Fruit fly (Drosophila melanogaster) whole organism, embryonic: ENCODE measurements around the gene Prp3.

ENCODE experiments used
- Bdp1 ChIP-seq: fragments of 200-800 bp; sonication (Bioruptor generic); optimal IDR thresholded peaks from 3 replicates; lab custom pipeline; 2016; ENCODE audit warnings: missing biosample characterization, missing genetic modification characterization
- CG10321 ChIP-seq: fragments of 200-800 bp; sonication (Bioruptor generic); IDR thresholded peaks from 2 replicates; pipeline ENCODE4 v1.3.6; 2022; ENCODE audit warnings: missing biosample characterization, missing genetic modification characterization
- CG10366 ChIP-seq: fragments of 200-800 bp; sonication (Bioruptor generic); IDR thresholded peaks from 2 replicates; pipeline ENCODE4 v1.3.6; 2022; ENCODE audit warnings: missing biosample characterization, missing genetic modification characterization
- CG14860 ChIP-seq: fragments of 200-800 bp; sonication (Bioruptor generic); IDR thresholded peaks from 3 replicates; pipeline ENCODE4 v1.3.6; 2022; ENCODE audit warnings: missing biosample characterization, missing genetic modification characterization; ENCODE audit not compliant: partially characterized antibody
- CG17802 ChIP-seq: fragments of 200-800 bp; sonication (Bioruptor generic); optimal IDR thresholded peaks from 2 replicates; lab custom pipeline; 2018; ENCODE audit warnings: missing biosample characterization, mild to moderate bottlenecking, missing genetic modification characterization, moderate library complexity
- CG2199 ChIP-seq: fragments of 200-800 bp; sonication (Bioruptor generic); IDR thresholded peaks from 3 replicates; pipeline ENCODE4 v1.3.6; 2022; ENCODE audit warnings: missing biosample characterization, missing genetic modification characterization
- CG2712 ChIP-seq: fragments of 200-800 bp; optimal IDR thresholded peaks from 3 replicates; lab custom pipeline; 2019; ENCODE audit warnings: missing biosample characterization, mild to moderate bottlenecking, missing genetic modification characterization, moderate library complexity
- CG5953 ChIP-seq: fragments of 200-800 bp; sonication (Bioruptor generic); IDR thresholded peaks from 2 replicates; pipeline ENCODE4 v1.3.6; 2022; ENCODE audit warnings: missing biosample characterization, missing genetic modification characterization
- hkb ChIP-seq, 2 experiments: fragments of 200-800 bp in 1 of 2; fragments of >200 bp in 1 of 2; sonication (Bioruptor generic) in 1 of 2; IDR thresholded peaks in 1 of 2; optimal IDR thresholded peaks in 1 of 2; 2 replicates each; pipeline versions ENCODE4 v1.3.6 to Lab custom; 2017 to 2022; ENCODE audit warnings: missing biosample characterization in 1 of 2, missing genetic modification characterization in 1 of 2
- lov ChIP-seq, 2 experiments: fragments of 200-800 bp in 1 of 2; fragments of >200 bp in 1 of 2; sonication (Bioruptor generic) in 1 of 2; IDR thresholded peaks in 1 of 2; optimal IDR thresholded peaks in 1 of 2; 2 replicates in 1 of 2; 3 replicates in 1 of 2; pipeline versions ENCODE4 v1.3.6 to Lab custom; 2017 to 2022; ENCODE audit warnings: missing biosample characterization in 1 of 2, missing genetic modification characterization in 1 of 2
- onecut ChIP-seq: fragments of 200-800 bp; sonication (Bioruptor generic); IDR thresholded peaks from 2 replicates; pipeline ENCODE4 v1.3.6; 2022; ENCODE audit warnings: missing biosample characterization, missing genetic modification characterization
- vfl ChIP-seq: fragments of 200-800 bp; sonication (Bioruptor generic); optimal IDR thresholded peaks from 2 replicates; lab custom pipeline; 2016; ENCODE audit warnings: missing biosample characterization, missing genetic modification characterization

- TF ChIP-seq CG14860 (no peak), CG5953 (GFP tag; lab: Robert Waterston, UW) (no peak), onecut (GFP tag; lab: Robert Waterston, UW) (no peak), CG2712 (tag; lab: Kevin White, UChicago) (no peak), CG10366 (GFP tag; lab: Robert Waterston, UW) (no peak), CG2199 (GFP tag; lab: Robert Waterston, UW) (no peak), CG17802 (tag; lab: Kevin White, UChicago) (no peak), Bdp1 (GFP tag; lab: Kevin White, UChicago) (no peak), hkb (optimal IDR thresholded peaks at IDR 0.05; lab: Kevin White, UChicago) (no peak), hkb (GFP tag; IDR thresholded peaks at IDR 0.05; lab: Robert Waterston, UW) (0 out of 2 replicates have a peak, but pooled peaks have one; percentile 10), lov (optimal IDR thresholded peaks at IDR 0.05; lab: Kevin White, UChicago) (no peak), lov (GFP tag; IDR thresholded peaks at IDR 0.05; lab: Robert Waterston, UW) (no peak), vfl (GFP tag; lab: Kevin White, UChicago) (no peak), CG10321 (GFP tag; lab: Robert Waterston, UW) (no peak)
Observed at dm6 chr3L:19929719-19930334, 19.7 kb downstream of the Prp3 start.
